Worm (Caenorhabditis elegans): Measurements from ENCODE around the gene melo-3.

- no peak for TF ChIP-seq ztf-11 (tag; optimal IDR thresholded peaks at IDR 0.05)
- no peak for TF ChIP-seq unc-62 (GFP tag; optimal IDR thresholded peaks at IDR 0.05)
- TF ChIP-seq nhr-2 (tag; optimal IDR thresholded peaks at IDR 0.05) = no peak
- no peak for TF ChIP-seq nhr-12 (tag; optimal IDR thresholded peaks at IDR 0.05)
- no peak for TF ChIP-seq snpc-4 (tag; optimal IDR thresholded peaks at IDR 0.05)
- TF ChIP-seq sptf-1 (tag; optimal IDR thresholded peaks at IDR 0.05) = no peak
- TF ChIP-seq lin-32 (GFP tag; optimal IDR thresholded peaks at IDR 0.05) = no peak
- TF ChIP-seq zip-8 (tag; optimal IDR thresholded peaks at IDR 0.05) = no peak
- TF ChIP-seq unc-120 (tag; optimal IDR thresholded peaks at IDR 0.05; ENCODE audit: poor library complexity, severe bottlenecking) = no peak
- no peak for TF ChIP-seq elt-3 (tag; optimal IDR thresholded peaks at IDR 0.05)
- no peak for TF ChIP-seq pha-4 (tag; optimal IDR thresholded peaks at IDR 0.05)
- TF ChIP-seq bed-3 (GFP tag; optimal IDR thresholded peaks at IDR 0.05) = no peak
- no peak for TF ChIP-seq unc-39 (tag; optimal IDR thresholded peaks at IDR 0.05)
Observed at ce11 chrV:15069435-15069985, 32.8 kb upstream of the melo-3 start.

Data from whole organism, mixed stage, embryonic.